Worm (Caenorhabditis elegans): ENCODE data around the gene C18H7.1.

The C18H7.1 gene

ce11 chrIV:654526-655440 lies 39.4 kb downstream of the C18H7.1 start, which contains the start of the genes rpl-15 and K11H12.8 (continued):
- TF ChIP-seq lin-40 (tag; optimal IDR thresholded peaks at IDR 0.05): peak; percentile 99
- TF ChIP-seq ceh-27 (GFP tag; optimal IDR thresholded peaks at IDR 0.05): peak; percentile 100
- peak; percentile 100 for TF ChIP-seq somi-1 (GFP tag; optimal IDR thresholded peaks at IDR 0.05)
- peak; percentile 99 for TF ChIP-seq rcor-1 (GFP tag; IDR thresholded peaks at IDR 0.05)
- peak; percentile 99 for TF ChIP-seq atf-7 (tag; optimal IDR thresholded peaks at IDR 0.05)
- peak; percentile 88 for TF ChIP-seq ets-4 (GFP tag; optimal IDR thresholded peaks at IDR 0.05)
- TF ChIP-seq athp-1 (tag; optimal IDR thresholded peaks at IDR 0.05): peak; percentile 99
- TF ChIP-seq hlh-12 (tag; optimal IDR thresholded peaks at IDR 0.05): no peak
- peak; percentile 98 for TF ChIP-seq F49E8.2 (tag; optimal IDR thresholded peaks at IDR 0.05; ENCODE audit: insufficient read depth)
- TF ChIP-seq ceh-58 (GFP tag; IDR thresholded peaks at IDR 0.05): 0 out of 2 replicates have a peak, but pooled peaks have one; percentile 90
- TF ChIP-seq hlh-26 (GFP tag; conservative IDR thresholded peaks at IDR 0.05): no peak
- TF ChIP-seq sdz-38 (tag; optimal IDR thresholded peaks at IDR 0.05): no peak
- peak; percentile 100 for TF ChIP-seq pha-4 (tag; optimal IDR thresholded peaks at IDR 0.05)
- TF ChIP-seq madf-3 (GFP tag; IDR thresholded peaks at IDR 0.05): peak; percentile 99
- TF ChIP-seq ztf-6 (GFP tag; IDR thresholded peaks at IDR 0.05): peak; percentile 100
- TF ChIP-seq rpc-1 (optimal IDR thresholded peaks at IDR 0.05): peak; percentile 47
- peak; percentile 11 for TF ChIP-seq rpc-1 (tag; optimal IDR thresholded peaks at IDR 0.05)
- peak; percentile 95 for TF ChIP-seq hmg-1.2 (GFP tag; IDR thresholded peaks at IDR 0.05)
- TF ChIP-seq attf-3 (GFP tag; conservative IDR thresholded peaks at IDR 0.05): peak; percentile 91
- peak; percentile 94 for TF ChIP-seq bed-1 (GFP tag; IDR thresholded peaks at IDR 0.05)
- TF ChIP-seq Y67H2A.10 (GFP tag; conservative IDR thresholded peaks at IDR 0.05): peak; percentile 99
- 0 out of 2 replicates have a peak, but pooled peaks have one; percentile 88 for TF ChIP-seq nhr-120 (GFP tag; IDR thresholded peaks at IDR 0.05)
- TF ChIP-seq ceh-91 (GFP tag; IDR thresholded peaks at IDR 0.05): peak; percentile 98
- peak; percentile 92 for TF ChIP-seq gei-17 (GFP tag; optimal IDR thresholded peaks at IDR 0.05)
- TF ChIP-seq hmg-20 (GFP tag; IDR thresholded peaks at IDR 0.05): peak; percentile 97
- TF ChIP-seq ceh-100 (GFP tag; IDR thresholded peaks at IDR 0.05): peak; percentile 94
- peak; percentile 96 for TF ChIP-seq lin-26 (GFP tag; IDR thresholded peaks at IDR 0.05)
- peak; percentile 92 for TF ChIP-seq T07F8.4 (tag; optimal IDR thresholded peaks at IDR 0.05)
- peak; percentile 69 for TF ChIP-seq lsy-27 (tag; optimal IDR thresholded peaks at IDR 0.05; ENCODE audit: borderline replicate concordance, insufficient read depth)
- TF ChIP-seq die-1 (tag; optimal IDR thresholded peaks at IDR 0.05): peak; percentile 95
- peak; percentile 1 to 99 (median 93) for TF ChIP-seq lin-35 (GFP tag; optimal IDR thresholded peaks at IDR 0.05)
- TF ChIP-seq akir-1 (GFP tag; optimal IDR thresholded peaks at IDR 0.05): peak; percentile 91
- TF ChIP-seq C17E4.6 (GFP tag; IDR thresholded peaks at IDR 0.05): peak; percentile 99
- TF ChIP-seq lir-1 (GFP tag; conservative IDR thresholded peaks at IDR 0.05): peak; percentile 99
- peak; percentile 93 for TF ChIP-seq B0035.1 (tag; optimal IDR thresholded peaks at IDR 0.05)
- peak; percentile 98 for TF ChIP-seq madf-6 (GFP tag; IDR thresholded peaks at IDR 0.05)
- peak; percentile 61 for TF ChIP-seq dpff-1 (tag; optimal IDR thresholded peaks at IDR 0.05)
- peak; percentile 90 for TF ChIP-seq Y53F4B.3 (GFP tag; IDR thresholded peaks at IDR 0.05)
- TF ChIP-seq F37B4.10 (GFP tag; IDR thresholded peaks at IDR 0.05): peak; percentile 99
- TF ChIP-seq nhr-179 (tag; optimal IDR thresholded peaks at IDR 0.05): peak; percentile 11
- TF ChIP-seq mes-4 (tag; optimal IDR thresholded peaks at IDR 0.05): peak; percentile 73
- peak; percentile 62 for TF ChIP-seq fkh-3 (tag; optimal IDR thresholded peaks at IDR 0.05)
- TF ChIP-seq ztf-22 (GFP tag; optimal IDR thresholded peaks at IDR 0.05): peak; percentile 100
- peak; percentile 99 for TF ChIP-seq nhr-80 (tag; optimal IDR thresholded peaks at IDR 0.05)
- peak; percentile 96 for TF ChIP-seq F57A8.1 (GFP tag; optimal IDR thresholded peaks at IDR 0.05)
- peak; percentile 97 for TF ChIP-seq sea-2 (GFP tag; IDR thresholded peaks at IDR 0.05)
- TF ChIP-seq dpl-1 (GFP tag; optimal IDR thresholded peaks at IDR 0.05): peak; percentile 96

All from whole organism, young adult.